Worm (Caenorhabditis elegans): ENCODE results near the gene T15H9.5.

Gene T15H9.5

ce11 chrII:9611347-9611923 lies at the start of gene T15H9.5, which contains the start of gene T15H9.4:
T15H9.5 (minus strand) TSS chrII:9611447.
T15H9.4 (plus strand) TSS chrII:9611873.
- TF ChIP-seq ceh-82 (tag; optimal IDR thresholded peaks at IDR 0.05) (no peak), ztf-4 (tag; optimal IDR thresholded peaks at IDR 0.05) (no peak), zag-1 (tag; optimal IDR thresholded peaks at IDR 0.05) (no peak), ZK546.5 (tag; optimal IDR thresholded peaks at IDR 0.05) (no peak), nhr-21 (tag; optimal IDR thresholded peaks at IDR 0.05) (no peak), alr-1 (tag; optimal IDR thresholded peaks at IDR 0.05) (no peak), F13H6.1 (tag; optimal IDR thresholded peaks at IDR 0.05) (no peak), elt-3 (tag; optimal IDR thresholded peaks at IDR 0.05) (no peak), egl-27 (tag; optimal IDR thresholded peaks at IDR 0.05) (no peak), sma-3 (GFP tag; optimal IDR thresholded peaks at IDR 0.05) (no peak)

- TF ChIP-seq sma-9 (GFP tag; optimal IDR thresholded peaks at IDR 0.05) (no peak), sma-9 (tag; optimal IDR thresholded peaks at IDR 0.05) (no peak), C34F6.9 (tag; optimal IDR thresholded peaks at IDR 0.05) (no peak), unc-62 (GFP tag; optimal IDR thresholded peaks at IDR 0.05) (no peak), skn-1 (tag; optimal IDR thresholded peaks at IDR 0.05) (no peak), zag-1 (tag; optimal IDR thresholded peaks at IDR 0.05) (no peak), ztf-4 (tag; optimal IDR thresholded peaks at IDR 0.05) (no peak), fos-1 (tag; optimal IDR thresholded peaks at IDR 0.05) (peak; percentile 87)
Measured at ce11 chrII:9660379-9660778, 49.1 kb upstream of the T15H9.5 start, which contains the start of gene ZK1320.3. ZK1320.3 (minus strand) TSS chrII:9660419.

DNA sequence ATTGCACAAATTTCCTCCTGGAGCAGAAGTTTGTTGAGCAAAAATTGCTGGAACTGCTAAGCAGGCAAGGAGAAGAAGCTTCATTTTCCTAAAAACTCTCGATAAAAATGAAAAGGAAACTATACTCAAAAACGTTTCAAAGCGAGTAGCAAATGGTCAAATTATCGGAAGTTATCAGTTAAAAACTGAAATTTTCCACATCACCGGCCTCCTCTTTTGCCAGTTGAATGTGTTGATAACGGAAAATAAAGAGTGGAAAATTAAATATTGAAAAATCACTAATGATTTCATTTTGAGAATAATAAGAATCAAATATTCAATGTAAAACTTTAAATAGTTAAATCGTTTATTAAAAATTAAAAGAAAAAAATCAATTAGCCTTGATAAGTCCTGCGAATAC lies 47.7 kb upstream of the T15H9.5 start, which contains the start of gene ZK1320.2:
Gene ZK1320.2, minus strand, starts transcription at position 88 of the 400 bp plus-strand sequence.
- TF ChIP-seq lin-39 (tag; optimal IDR thresholded peaks at IDR 0.05) (no peak), ztf-4 (tag; optimal IDR thresholded peaks at IDR 0.05) (no peak), fos-1 (tag; optimal IDR thresholded peaks at IDR 0.05) (peak; percentile 79), crh-2 (tag; optimal IDR thresholded peaks at IDR 0.05) (peak; percentile 52)

ce11 chrII:9656210-9656755 lies 45.0 kb upstream of the T15H9.5 start, which contains the start of gene gstk-1:
gstk-1 (plus strand) TSS chrII:9656705.
- TF ChIP-seq alr-1 (tag; optimal IDR thresholded peaks at IDR 0.05) (no peak), blmp-1 (tag; optimal IDR thresholded peaks at IDR 0.05; ENCODE audit: insufficient read depth) (peak; percentile 25), sma-3 (GFP tag; optimal IDR thresholded peaks at IDR 0.05) (peak; percentile 54), nhr-10 (tag; optimal IDR thresholded peaks at IDR 0.05) (no peak), mdl-1 (tag; optimal IDR thresholded peaks at IDR 0.05) (peak in 1 of 2 experiments; percentile 42), F13H6.1 (tag; optimal IDR thresholded peaks at IDR 0.05) (peak; percentile 11), ceh-16 (tag; optimal IDR thresholded peaks at IDR 0.05) (no peak), crh-2 (tag; optimal IDR thresholded peaks at IDR 0.05) (peak; percentile 81), lin-13 (GFP tag; optimal IDR thresholded peaks at IDR 0.05) (peak; percentile 82), nhr-21 (tag; optimal IDR thresholded peaks at IDR 0.05) (peak; percentile 59), fos-1 (tag; optimal IDR thresholded peaks at IDR 0.05) (peak; percentile 44), lsy-2 (tag; optimal IDR thresholded peaks at IDR 0.05) (peak in 1 of 2 experiments; percentile 35), sma-9 (GFP tag; optimal IDR thresholded peaks at IDR 0.05) (peak; percentile 89), sma-9 (tag; optimal IDR thresholded peaks at IDR 0.05) (no peak)

DNA sequence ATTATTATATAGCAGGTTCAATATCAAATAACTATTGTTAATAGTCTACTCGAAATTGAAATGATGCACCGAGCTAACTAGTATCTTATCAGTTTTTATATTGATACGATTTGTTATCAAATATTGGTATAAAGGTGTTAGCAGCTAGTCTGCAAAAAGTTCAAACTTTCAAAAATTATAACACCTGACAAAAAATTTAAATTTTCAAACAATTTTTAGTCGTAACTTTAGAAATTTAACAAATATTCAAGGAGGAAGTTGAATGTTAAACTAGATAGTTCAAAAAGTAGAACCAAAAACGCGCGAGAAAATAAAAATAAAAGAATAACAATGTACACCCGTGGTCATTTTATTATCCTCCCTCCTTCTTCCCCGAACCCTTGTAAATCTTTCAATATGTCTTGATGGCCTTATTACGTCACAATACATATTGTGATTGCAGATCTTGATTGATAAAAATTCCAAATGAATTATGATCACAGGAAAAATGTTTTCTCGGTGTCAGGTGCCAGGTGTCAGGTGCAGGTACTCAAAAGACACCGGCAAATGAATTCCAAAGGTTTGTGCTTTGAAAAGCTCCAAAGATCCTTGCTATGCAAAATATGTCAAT lies 44.4 kb upstream of the T15H9.5 start, which contains the start of gene ZK1307.1:
Gene ZK1307.1, minus strand, starts transcription at position 51 of the 610 bp plus-strand sequence.
- TF ChIP-seq skn-1 (tag; optimal IDR thresholded peaks at IDR 0.05) (no peak), sma-9 (GFP tag; optimal IDR thresholded peaks at IDR 0.05) (peak; percentile 17), sma-9 (tag; optimal IDR thresholded peaks at IDR 0.05) (no peak), nhr-6 (tag; optimal IDR thresholded peaks at IDR 0.05) (no peak), nhr-129 (tag; optimal IDR thresholded peaks at IDR 0.05) (peak; percentile 18), lin-11 (tag; optimal IDR thresholded peaks at IDR 0.05) (no peak)

- no peak for TF ChIP-seq nhr-23 (tag; optimal IDR thresholded peaks at IDR 0.05)
- no peak for TF ChIP-seq mbf-1 (tag; optimal IDR thresholded peaks at IDR 0.05)
- TF ChIP-seq nhr-25 (tag; optimal IDR thresholded peaks at IDR 0.05), result peak; percentile 32
Measured at ce11 chrII:9653679-9654078, 42.4 kb upstream of the T15H9.5 start, which contains the start of gene ZK1307.2. ZK1307.2 (minus strand) TSS chrII:9653952.

All from whole organism, L2 larva.